Comparison of ENCODE assay signal across 1 worm cellular context in the genomic region with DNA sequence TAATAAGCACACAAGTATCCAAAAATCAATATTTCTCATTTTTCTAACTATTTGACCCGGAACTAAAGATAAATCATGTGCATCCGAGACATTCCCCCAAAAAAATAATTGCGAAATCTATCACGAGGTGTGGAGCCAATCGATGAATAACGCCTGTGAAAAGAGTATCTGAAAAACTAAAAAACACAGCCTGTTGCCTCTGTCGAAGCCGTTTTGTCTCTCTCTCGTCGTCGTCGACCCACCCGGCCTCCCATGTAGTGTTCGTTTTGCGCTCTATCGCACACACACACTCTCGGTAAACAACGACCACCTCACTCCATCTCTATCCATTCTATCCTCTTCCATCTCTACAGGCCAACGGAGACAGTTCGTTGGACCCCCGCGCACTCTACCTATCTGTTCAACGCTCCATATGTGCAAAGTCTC.
TF ChIP-seq lines count a peak whose summit lies in the region.

No protein-coding gene starts in this region.

TF ChIP-seq in whole organism, L1 larva, 84 proteins besides CTCF, POLR2A, EP300 and RAD21 (continued from another document):
- TF ChIP-seq ets-5 (GFP tag; IDR thresholded peaks at IDR 0.05; lab: Robert Waterston, UW) (no peak), ama-1 (optimal IDR thresholded peaks at IDR 0.05; lab: Kevin White, UChicago) (no peak), lin-35 (GFP tag; optimal IDR thresholded peaks at IDR 0.05; lab: Kevin White, UChicago) (peak; percentile 32 to 60), unc-86 (tag; optimal IDR thresholded peaks at IDR 0.05; lab: Kevin White, UChicago) (peak; percentile 32), ztf-4 (tag; optimal IDR thresholded peaks at IDR 0.05; lab: Kevin White, UChicago) (peak; percentile 36), lin-13 (GFP tag; optimal IDR thresholded peaks at IDR 0.05; lab: Kevin White, UChicago) (no peak), hlh-4 (tag; optimal IDR thresholded peaks at IDR 0.05; lab: Kevin White, UChicago) (no peak), ces-1 (GFP tag; optimal IDR thresholded peaks at IDR 0.05; lab: Kevin White, UChicago) (no peak), unc-130 (tag; optimal IDR thresholded peaks at IDR 0.05; lab: Kevin White, UChicago) (peak; percentile 81), elt-2 (tag; optimal IDR thresholded peaks at IDR 0.05; lab: Kevin White, UChicago) (no peak), egl-27 (tag; optimal IDR thresholded peaks at IDR 0.05; lab: Kevin White, UChicago) (no peak), isw-1 (GFP tag; IDR thresholded peaks at IDR 0.05; lab: Robert Waterston, UW) (peak; percentile 52), nhr-77 (tag; optimal IDR thresholded peaks at IDR 0.05; lab: Kevin White, UChicago) (no peak), vab-15 (tag; optimal IDR thresholded peaks at IDR 0.05; lab: Kevin White, UChicago) (no peak), nhr-11 (tag; optimal IDR thresholded peaks at IDR 0.05; lab: Kevin White, UChicago) (no peak), ceh-90 (tag; optimal IDR thresholded peaks at IDR 0.05; lab: Kevin White, UChicago) (no peak), irx-1 (tag; optimal IDR thresholded peaks at IDR 0.05; lab: Kevin White, UChicago) (peak; percentile 16), nhr-12 (tag; optimal IDR thresholded peaks at IDR 0.05; lab: Kevin White, UChicago) (no peak), lir-3 (tag; optimal IDR thresholded peaks at IDR 0.05; lab: Kevin White, UChicago; ENCODE audit: poor library complexity) (peak; percentile 7), ceh-82 (tag; optimal IDR thresholded peaks at IDR 0.05; lab: Kevin White, UChicago) (peak in 1 of 3 experiments; percentile 61), alr-1 (tag; optimal IDR thresholded peaks at IDR 0.05; lab: Kevin White, UChicago; ENCODE audit: borderline replicate concordance) (no peak)
